Fruit fly (Drosophila melanogaster) ovary, adult (tissue): ENCODE results near the gene CG6415.

Experiments used
- CG17801 ChIP-seq: fragments of 200-800 bp; optimal IDR thresholded peaks from 2 replicates; lab custom pipeline; 2019; ENCODE audit warnings: missing biosample characterization, mild to moderate bottlenecking, missing genetic modification characterization, moderate library complexity; ENCODE audit not compliant: partially characterized antibody

Gene CG6415

DNA sequence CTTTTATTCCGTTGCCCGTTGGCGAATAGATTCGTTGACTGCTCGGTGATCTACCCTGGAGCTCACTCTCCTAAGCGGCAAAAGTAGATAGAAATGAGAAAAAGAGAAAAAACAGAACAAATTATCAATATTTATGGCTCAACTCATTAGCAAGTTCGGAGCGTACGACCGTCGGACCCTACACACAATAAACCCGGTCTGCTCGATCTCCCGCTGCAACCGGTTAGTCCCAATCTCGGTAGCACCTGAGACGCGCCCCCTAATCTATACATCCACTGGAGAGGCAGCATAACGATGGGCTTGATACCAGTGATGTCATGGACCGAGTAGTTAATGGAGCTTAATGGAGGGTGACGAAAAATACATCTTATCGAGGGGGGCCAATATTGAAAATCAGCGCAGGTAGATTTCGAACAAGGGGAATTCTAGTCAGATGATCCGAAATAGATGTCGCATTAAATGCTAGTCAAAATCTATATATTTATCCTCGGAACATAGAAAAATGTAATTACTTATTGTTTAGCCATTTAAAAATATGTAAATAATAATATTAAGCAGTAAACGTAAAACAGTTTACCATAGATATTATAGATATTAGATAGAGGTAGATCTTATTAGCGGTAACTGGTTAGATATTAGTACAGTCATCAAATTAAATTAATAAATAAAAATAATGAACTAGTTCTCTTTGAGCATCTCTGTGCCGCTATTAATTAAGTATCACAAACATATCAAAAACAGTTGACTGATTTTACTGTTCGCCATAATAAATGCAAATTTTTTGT is 16.2 kb upstream of the CG6415 start, which contains the start of gene CG7296:
Gene CG7296, minus strand, starts transcription at position 58 of the 785 bp plus-strand sequence.
- no peak for TF ChIP-seq CG17801 (GFP tag; lab: Kevin White, UChicago)

- TF ChIP-seq CG17801 (GFP tag; lab: Kevin White, UChicago), result no peak
Measured at dm6 chr2L:10687794-10688185, 15.6 kb upstream of the CG6415 start.

dm6 chr2L:10688764-10689163 is 14.7 kb upstream of the CG6415 start:
- TF ChIP-seq CG17801 (GFP tag; lab: Kevin White, UChicago), result no peak

dm6 chr2L:10689221-10690034 is 14.0 kb upstream of the CG6415 start, which contains the start of gene CG7294:
TSS of gene CG7294 (minus strand) at chr2L:10689271.
- TF ChIP-seq CG17801 (GFP tag; lab: Kevin White, UChicago), result no peak

- TF ChIP-seq CG17801 (GFP tag; lab: Kevin White, UChicago), result no peak
Measured at dm6 chr2L:10693018-10693417, 10.4 kb upstream of the CG6415 start.

DNA sequence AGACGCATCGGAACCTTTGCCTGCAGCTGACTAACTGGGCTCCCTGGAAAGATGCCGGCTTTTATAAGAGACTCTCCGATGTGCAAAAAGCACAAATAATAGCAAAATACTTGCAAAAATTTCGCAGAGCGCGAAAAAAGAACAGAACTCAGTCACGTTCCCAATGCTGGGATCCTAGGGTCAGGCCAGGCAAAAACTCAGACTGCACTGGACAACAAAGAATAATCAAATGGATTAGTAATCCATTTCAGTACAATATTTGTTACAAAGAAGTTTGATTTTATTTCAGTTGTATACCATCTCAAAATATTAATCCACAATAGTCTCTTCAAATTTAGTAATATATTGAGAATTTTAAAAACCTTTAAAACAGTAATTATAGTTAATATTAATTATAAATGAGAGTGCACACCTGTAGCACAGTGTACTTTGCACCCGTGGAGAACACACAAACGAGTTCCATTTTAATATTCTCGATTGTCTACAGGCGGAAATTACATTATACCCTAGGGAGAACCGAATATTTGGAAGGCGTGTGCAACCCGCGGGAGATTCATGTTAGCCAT is 9.3 kb upstream of the CG6415 start, which contains the start of gene CG17108:
Gene CG17108, minus strand, starts transcription at position 51 of the 566 bp plus-strand sequence.
- no peak for TF ChIP-seq CG17801 (GFP tag; lab: Kevin White, UChicago)

DNA sequence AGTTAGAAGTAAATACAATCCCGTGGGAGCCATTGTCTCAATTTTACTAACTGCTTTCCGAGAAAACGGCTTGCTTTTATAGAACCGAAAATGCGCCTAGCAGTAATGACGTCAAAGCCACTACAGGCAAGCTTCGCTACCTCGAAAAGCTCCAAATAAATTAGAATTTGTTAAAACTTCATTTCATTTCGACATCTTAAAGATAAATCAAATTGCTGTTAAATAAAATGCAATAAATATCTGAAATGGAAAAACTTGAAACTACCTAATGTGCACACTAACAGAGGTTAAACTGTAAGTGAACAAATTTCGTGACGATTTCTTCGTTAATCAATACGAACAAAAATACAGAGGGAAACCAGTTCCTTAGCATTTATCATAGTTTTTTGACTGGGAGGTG is 5.4 kb upstream of the CG6415 start, which contains the start of gene CG7300:
Gene CG7300, minus strand, starts transcription at position 52 of the 400 bp plus-strand sequence.
- no peak for TF ChIP-seq CG17801 (GFP tag; lab: Kevin White, UChicago)

DNA sequence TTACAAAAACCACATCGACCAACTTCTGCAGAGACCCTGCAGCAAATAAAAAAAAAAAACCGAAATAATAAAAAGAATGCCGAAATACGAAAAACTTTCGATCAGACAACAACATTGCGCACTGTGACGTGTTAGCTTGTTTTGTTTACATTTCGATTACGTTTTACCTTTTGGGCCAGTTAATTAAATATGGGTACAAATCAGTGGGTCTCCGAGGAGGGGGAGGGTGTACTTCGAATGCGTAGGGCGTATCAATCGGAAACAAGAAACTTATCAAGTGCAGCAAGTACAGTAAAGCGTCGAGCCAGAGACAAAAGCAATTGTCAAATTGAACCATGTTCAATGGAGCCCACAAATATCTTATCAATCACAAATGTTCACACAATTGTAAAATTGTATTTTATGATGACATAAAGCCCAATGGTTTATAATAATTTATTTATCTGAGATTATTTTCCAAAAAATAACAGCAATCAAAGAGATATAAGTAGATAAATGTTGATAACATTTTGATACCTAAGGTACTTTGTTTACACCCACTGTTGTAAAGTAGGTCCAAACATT is 1.8 kb upstream of the CG6415 start, which contains the start of gene Lip1:
Gene Lip1, minus strand, starts transcription at position 46 of the 564 bp plus-strand sequence.
- no peak for TF ChIP-seq CG17801 (GFP tag; lab: Kevin White, UChicago)

- no peak for TF ChIP-seq CG17801 (GFP tag; lab: Kevin White, UChicago)
Measured at dm6 chr2L:10704425-10704824, 1.0 kb downstream of the CG6415 start.

DNA sequence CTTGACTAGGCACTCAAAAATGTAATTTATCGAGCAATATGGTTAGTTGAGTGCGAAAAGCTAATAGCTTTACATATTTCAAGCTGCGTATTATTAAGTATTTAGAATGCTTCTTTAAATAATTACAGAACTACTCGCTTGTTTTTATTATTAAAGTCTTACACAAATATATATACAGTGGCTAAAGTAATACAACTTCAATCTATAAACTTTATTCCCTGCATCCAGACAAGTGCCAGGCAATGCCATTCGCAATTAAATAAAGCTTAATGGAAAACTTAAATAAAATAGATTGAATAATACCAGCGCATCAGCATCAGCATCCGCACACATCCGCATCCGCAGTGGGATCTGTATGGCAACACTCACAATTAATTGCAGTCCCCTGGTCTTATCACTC is 2.8 kb downstream of the CG6415 start:
- TF ChIP-seq CG17801 (GFP tag; lab: Kevin White, UChicago), result no peak

dm6 chr2L:10708089-10708488 is 4.7 kb downstream of the CG6415 start:
- TF ChIP-seq CG17801 (GFP tag; lab: Kevin White, UChicago), result no peak

dm6 chr2L:10709353-10709752 is 5.9 kb downstream of the CG6415 start, which contains the start of gene Lip2:
TSS of gene Lip2 (minus strand) at chr2L:10709453.
- TF ChIP-seq CG17801 (GFP tag; lab: Kevin White, UChicago), result no peak

DNA sequence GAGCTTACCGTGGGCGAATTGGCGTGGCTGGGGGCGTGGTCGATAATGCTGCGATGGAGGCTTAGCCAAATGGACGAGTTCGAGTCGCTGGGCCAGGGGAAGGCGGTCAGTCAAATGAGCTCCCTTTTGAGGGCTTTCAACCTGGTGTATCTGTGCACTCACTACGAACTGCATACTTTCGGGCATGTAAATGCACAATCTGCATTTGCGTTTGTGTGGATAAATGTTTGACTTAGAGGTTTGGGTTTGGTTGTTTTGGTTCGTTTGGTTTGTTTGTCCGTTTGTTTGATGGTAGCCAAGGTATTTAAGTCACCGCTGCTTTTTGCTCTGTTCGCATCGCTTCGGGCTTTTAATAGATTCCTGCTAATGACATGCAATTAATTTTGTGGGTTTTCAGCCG is 7.8 kb downstream of the CG6415 start:
- TF ChIP-seq CG17801 (GFP tag; lab: Kevin White, UChicago), result no peak

DNA sequence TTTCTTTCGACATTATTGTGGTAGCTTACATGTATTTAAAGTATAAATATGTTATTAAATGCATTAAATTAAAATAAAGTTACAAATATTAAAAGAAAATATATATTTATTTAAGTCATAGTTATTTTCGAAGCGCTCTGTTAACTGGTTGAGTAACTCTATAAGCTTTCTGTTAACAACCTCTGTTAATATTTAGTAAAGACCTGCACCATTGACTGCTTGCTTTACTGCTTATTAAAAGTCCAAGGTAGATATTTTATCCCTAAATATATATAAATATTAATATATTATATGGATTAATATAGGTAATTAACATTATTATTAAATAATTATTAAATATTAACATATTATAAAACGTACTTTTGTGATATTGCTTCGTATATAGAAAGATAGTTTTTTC is 18.1 kb downstream of the CG6415 start:
- no peak for TF ChIP-seq CG17801 (GFP tag; lab: Kevin White, UChicago)
